Worm (Caenorhabditis elegans): ENCODE results near the gene rnp-1.

- TF ChIP-seq sdc-2 (tag; optimal IDR thresholded peaks at IDR 0.05) (no peak), hlh-30 (tag; optimal IDR thresholded peaks at IDR 0.05; ENCODE audit: insufficient read depth) (no peak), fkh-10 (GFP tag; optimal IDR thresholded peaks at IDR 0.05) (no peak), lin-11 (tag; optimal IDR thresholded peaks at IDR 0.05) (no peak), ets-4 (tag; optimal IDR thresholded peaks at IDR 0.05) (no peak)
Observed at ce11 chrV:12161157-12161556, 30.9 kb upstream of the rnp-1 start.

Data from whole organism, late embryonic.